Worm (Caenorhabditis elegans): ENCODE data around the gene pas-6.
A peak's percentile ranks its signal among the peaks of the same experiment; 100 is the strongest.

The pas-6 gene

ce11 chrV:5606255-5606654 lies 22.1 kb upstream of the pas-6 start, which contains the start of gene CD4.1:
Gene CD4.1 (plus strand): TSS chrV:5606555.
- no peak for TF ChIP-seq ets-5 (GFP tag; IDR thresholded peaks at IDR 0.05)
- peak; percentile 38 for TF ChIP-seq rnt-1 (tag; optimal IDR thresholded peaks at IDR 0.05)
- TF ChIP-seq aha-1 (tag; optimal IDR thresholded peaks at IDR 0.05), result no peak

DNA sequence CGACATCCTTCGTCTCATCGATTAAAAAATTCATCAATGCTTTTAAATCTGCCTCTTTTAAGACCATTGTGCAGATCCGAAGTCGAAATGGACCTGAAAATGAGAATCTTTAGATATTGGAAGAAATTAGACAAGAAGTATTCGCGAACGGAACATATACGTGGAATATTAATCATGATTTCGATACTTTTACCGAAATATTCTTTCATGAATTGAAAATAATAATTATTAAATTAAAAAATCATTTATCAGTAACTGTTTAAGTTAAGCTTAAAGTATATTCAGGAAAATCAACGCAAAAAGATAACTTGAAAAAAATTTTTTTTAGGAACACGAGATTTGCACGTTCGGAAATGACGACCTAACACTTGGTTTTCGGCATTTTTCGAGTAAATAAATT lies 17.1 kb upstream of the pas-6 start, which contains the start of gene CD4.8:
TSS of gene CD4.8 (minus strand) at position 101 of the 400 bp plus-strand sequence.
- no peak for TF ChIP-seq ceh-88 (GFP tag; IDR thresholded peaks at IDR 0.05)
- TF ChIP-seq lin-14 (GFP tag; optimal IDR thresholded peaks at IDR 0.05), result no peak
- TF ChIP-seq nhr-90 (tag; optimal IDR thresholded peaks at IDR 0.05; ENCODE audit: poor library complexity), result no peak
- TF ChIP-seq ztf-4 (tag; optimal IDR thresholded peaks at IDR 0.05), result no peak
- no peak for TF ChIP-seq nhr-12 (tag; optimal IDR thresholded peaks at IDR 0.05)
- TF ChIP-seq fkh-10 (GFP tag; optimal IDR thresholded peaks at IDR 0.05), result no peak
- no peak for TF ChIP-seq blmp-1 (tag; optimal IDR thresholded peaks at IDR 0.05)
- no peak for TF ChIP-seq grh-1 (GFP tag; IDR thresholded peaks at IDR 0.05)

DNA sequence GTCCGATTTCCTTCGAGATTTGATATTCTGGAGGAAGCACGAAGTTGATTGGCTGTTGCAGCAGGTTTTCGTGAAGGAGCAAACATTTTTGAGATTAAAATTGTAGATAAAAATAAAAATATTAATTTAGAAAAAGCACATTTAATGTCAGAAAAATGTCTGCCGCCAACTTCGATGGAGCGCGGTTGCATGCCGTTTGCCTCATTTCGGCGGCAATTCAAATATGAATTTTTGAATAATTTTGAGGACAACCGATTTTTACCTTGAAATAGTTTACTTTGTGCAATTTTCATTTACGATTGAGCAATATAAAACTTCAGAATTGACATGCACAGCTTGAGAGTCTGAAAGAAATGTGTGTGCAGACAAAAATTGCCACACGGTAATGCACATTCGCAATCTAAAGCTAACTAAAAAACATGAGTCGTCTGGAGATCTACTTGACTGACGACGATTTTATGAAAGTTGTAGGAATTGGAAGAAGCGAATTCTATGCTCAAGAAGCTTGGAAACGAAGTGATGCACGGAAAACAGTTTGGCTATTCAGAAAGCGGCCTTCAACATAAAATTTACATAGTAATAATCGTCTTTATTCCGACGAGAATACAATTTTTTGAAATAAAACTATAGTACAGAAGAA lies 12.4 kb upstream of the pas-6 start, which contains the start of gene zhit-1:
TSS of gene zhit-1 (minus strand) at position 161 of the 640 bp plus-strand sequence.
- TF ChIP-seq lin-35 (GFP tag; optimal IDR thresholded peaks at IDR 0.05) (peak; percentile 94 to 97), nhr-20 (tag; optimal IDR thresholded peaks at IDR 0.05) (peak; percentile 1), unc-130 (tag; optimal IDR thresholded peaks at IDR 0.05) (peak; percentile 61), dsc-1 (tag; optimal IDR thresholded peaks at IDR 0.05) (no peak), nhr-12 (tag; optimal IDR thresholded peaks at IDR 0.05) (no peak), nhr-76 (tag; optimal IDR thresholded peaks at IDR 0.05) (no peak), ceh-90 (tag; optimal IDR thresholded peaks at IDR 0.05) (no peak), ama-1 (optimal IDR thresholded peaks at IDR 0.05) (no peak), egl-27 (tag; optimal IDR thresholded peaks at IDR 0.05) (no peak), mep-1 (tag; optimal IDR thresholded peaks at IDR 0.05) (peak; percentile 35), unc-86 (tag; optimal IDR thresholded peaks at IDR 0.05) (no peak), pag-3 (tag; optimal IDR thresholded peaks at IDR 0.05; ENCODE audit: borderline replicate concordance, insufficient read depth) (no peak), hpl-2 (GFP tag; optimal IDR thresholded peaks at IDR 0.05) (no peak), F16B12.6 (tag; optimal IDR thresholded peaks at IDR 0.05) (peak; percentile 50), nhr-28 (tag; optimal IDR thresholded peaks at IDR 0.05) (no peak), nhr-85 (tag) (peak; percentile 30), skn-1 (tag; optimal IDR thresholded peaks at IDR 0.05) (peak; percentile 36), elt-3 (tag; optimal IDR thresholded peaks at IDR 0.05) (no peak), isw-1 (GFP tag; IDR thresholded peaks at IDR 0.05) (peak; percentile 29; the same call in 1 of the 2 replicates), elt-2 (tag; optimal IDR thresholded peaks at IDR 0.05) (no peak), nhr-84 (tag; optimal IDR thresholded peaks at IDR 0.05) (no peak), ceh-82 (tag; optimal IDR thresholded peaks at IDR 0.05) (peak in 1 of 3 experiments; percentile 13), blmp-1 (tag; optimal IDR thresholded peaks at IDR 0.05) (peak; percentile 4), zip-4 (GFP tag; optimal IDR thresholded peaks at IDR 0.05) (no peak), rnt-1 (tag; optimal IDR thresholded peaks at IDR 0.05) (peak; percentile 24), efl-1 (optimal IDR thresholded peaks at IDR 0.05) (peak; percentile 92), efl-1 (GFP tag; optimal IDR thresholded peaks at IDR 0.05 in 1 of 2) (peak; percentile 92 to 99), nhr-90 (tag; optimal IDR thresholded peaks at IDR 0.05; ENCODE audit: poor library complexity) (peak; percentile 37), lsy-2 (tag; optimal IDR thresholded peaks at IDR 0.05) (peak; percentile 21 to 70), aly-2 (tag; optimal IDR thresholded peaks at IDR 0.05) (no peak), fkh-8 (tag; optimal IDR thresholded peaks at IDR 0.05) (no peak), snpc-4 (tag; optimal IDR thresholded peaks at IDR 0.05) (peak; percentile 68), ets-5 (GFP tag; IDR thresholded peaks at IDR 0.05) (no peak), snu-23 (GFP tag; optimal IDR thresholded peaks at IDR 0.05) (peak; percentile 29), dpl-1 (GFP tag; optimal IDR thresholded peaks at IDR 0.05) (peak; percentile 85 to 92 (median 89)), ceh-63 (GFP tag; optimal IDR thresholded peaks at IDR 0.05) (no peak), fos-1 (tag; optimal IDR thresholded peaks at IDR 0.05) (no peak), fkh-10 (GFP tag; optimal IDR thresholded peaks at IDR 0.05) (no peak), nhr-11 (tag; optimal IDR thresholded peaks at IDR 0.05) (no peak), grh-1 (GFP tag; IDR thresholded peaks at IDR 0.05) (no peak), mab-9 (GFP tag; IDR thresholded peaks at IDR 0.05) (no peak), lin-14 (GFP tag; optimal IDR thresholded peaks at IDR 0.05) (no peak), nhr-19 (GFP tag; conservative IDR thresholded peaks at IDR 0.05) (0 out of 2 replicates have a peak, but pooled peaks have one; percentile 6), xbp-1 (tag; optimal IDR thresholded peaks at IDR 0.05) (peak; percentile 15)
